Fruit fly (Drosophila melanogaster) whole organism, embryonic: ENCODE data around the gene alpha-Est9.

Experiments used
- Asciz ChIP-seq: fragments of 200-800 bp; sonication (Bioruptor generic); optimal IDR thresholded peaks from 2 replicates; lab custom pipeline; 2017; ENCODE audit warnings: missing biosample characterization, mild to moderate bottlenecking, missing genetic modification characterization, missing genetic modification reagents
- CG11723 ChIP-seq: fragments of 200-800 bp; sonication (Bioruptor generic); optimal IDR thresholded peaks from 2 replicates; lab custom pipeline; 2017; ENCODE audit warnings: missing biosample characterization, mild to moderate bottlenecking, missing genetic modification characterization
- CG12299 ChIP-seq: fragments of 200-800 bp; sonication (Bioruptor generic); optimal IDR thresholded peaks from 2 replicates; lab custom pipeline; 2018; ENCODE audit warnings: missing biosample characterization, mild to moderate bottlenecking, missing genetic modification characterization
- CG13775 ChIP-seq: fragments of 200-800 bp; sonication (Bioruptor generic); optimal IDR thresholded peaks from 3 replicates; lab custom pipeline; 2017; ENCODE audit warnings: missing biosample characterization, mild to moderate bottlenecking, missing genetic modification characterization
- CG14050 ChIP-seq: fragments of 200-800 bp; sonication (Bioruptor generic); IDR thresholded peaks from 3 replicates; pipeline ENCODE4 v1.3.6; 2022; ENCODE audit warnings: missing biosample characterization, missing genetic modification characterization
- CG15011 ChIP-seq: fragments of 200-800 bp; sonication (Bioruptor generic); optimal IDR thresholded peaks from 3 replicates; lab custom pipeline; 2018; ENCODE audit warnings: missing biosample characterization, mild to moderate bottlenecking, missing genetic modification characterization
- CG17361 ChIP-seq: fragments of 200-800 bp; sonication (Bioruptor generic); IDR thresholded peaks from 3 replicates; pipeline ENCODE4 v1.3.6; 2022; ENCODE audit warnings: missing biosample characterization, missing genetic modification characterization
- CG17385 ChIP-seq: fragments of 200-800 bp; sonication (Bioruptor generic); optimal IDR thresholded peaks from 3 replicates; lab custom pipeline; 2018; ENCODE audit warnings: missing biosample characterization, mild to moderate bottlenecking, missing genetic modification characterization
- CG18476 ChIP-seq: fragments of 200-800 bp; sonication (Bioruptor generic); optimal IDR thresholded peaks from 2 replicates; lab custom pipeline; 2016; ENCODE audit warnings: missing biosample characterization, mild to moderate bottlenecking, missing genetic modification characterization
- CG31224 ChIP-seq: fragments of 200-800 bp; sonication (Bioruptor generic); IDR thresholded peaks from 2 replicates; pipeline ENCODE4 v1.3.6; 2022; ENCODE audit warnings: missing biosample characterization, missing genetic modification characterization
- CG31441 ChIP-seq: fragments of 200-800 bp; sonication (Bioruptor generic); IDR thresholded peaks from 2 replicates; pipeline ENCODE4 v1.3.6; 2022; ENCODE audit warnings: missing biosample characterization, missing genetic modification characterization
- CG32767 ChIP-seq: fragments of 200-800 bp; sonication (Bioruptor generic); IDR thresholded peaks from 2 replicates; pipeline ENCODE4 v1.3.6; 2022; ENCODE audit warnings: missing biosample characterization, missing genetic modification characterization
- CG3281 ChIP-seq: fragments of 200-800 bp; sonication (Bioruptor generic); optimal IDR thresholded peaks from 3 replicates; lab custom pipeline; 2017; ENCODE audit warnings: missing biosample characterization, mild to moderate bottlenecking, missing genetic modification characterization
- CG3995 ChIP-seq: fragments of 200-800 bp; sonication (Bioruptor generic); optimal IDR thresholded peaks from 3 replicates; lab custom pipeline; 2016; ENCODE audit warnings: missing biosample characterization, missing genetic modification characterization
- CG4424 ChIP-seq: fragments of 200-800 bp; sonication (Bioruptor generic); optimal IDR thresholded peaks from 3 replicates; lab custom pipeline; 2016; ENCODE audit warnings: missing biosample characterization, missing genetic modification characterization
- CG6654 ChIP-seq: fragments of 200-800 bp; sonication (Bioruptor generic); optimal IDR thresholded peaks from 2 replicates; lab custom pipeline; 2017; ENCODE audit warnings: missing biosample characterization, mild to moderate bottlenecking, missing genetic modification characterization
- CG6689 ChIP-seq: fragments of 200-800 bp; sonication (Bioruptor generic); IDR thresholded peaks from 2 replicates; pipeline ENCODE4 v1.3.6; 2022; ENCODE audit warnings: missing biosample characterization, missing genetic modification characterization
- CG8281 ChIP-seq: fragments of 200-800 bp; sonication (Bioruptor generic); optimal IDR thresholded peaks from 2 replicates; lab custom pipeline; 2018; ENCODE audit warnings: missing biosample characterization, mild to moderate bottlenecking, missing genetic modification characterization, moderate library complexity
- CG9727 ChIP-seq: fragments of 200-800 bp; sonication (Bioruptor generic); optimal IDR thresholded peaks from 3 replicates; lab custom pipeline; 2017; ENCODE audit warnings: missing biosample characterization, mild to moderate bottlenecking, missing genetic modification characterization
- CG9817 ChIP-seq: fragments of 200-800 bp; sonication (Bioruptor generic); optimal IDR thresholded peaks from 2 replicates; lab custom pipeline; 2018; ENCODE audit warnings: missing biosample characterization, mild to moderate bottlenecking, missing genetic modification characterization, moderate library complexity
- CoRest ChIP-seq: fragments of 200-800 bp; sonication (Bioruptor generic); optimal IDR thresholded peaks from 3 replicates; lab custom pipeline; 2018; ENCODE audit warnings: missing biosample characterization, mild to moderate bottlenecking, missing genetic modification characterization, moderate library complexity
- CrebB ChIP-seq: fragments of 200-800 bp; sonication (Bioruptor generic); optimal IDR thresholded peaks from 3 replicates; lab custom pipeline; 2018; ENCODE audit warnings: missing biosample characterization, mild to moderate bottlenecking, missing genetic modification characterization
- Drgx ChIP-seq: fragments of 200-800 bp; sonication (Bioruptor generic); IDR thresholded peaks from 2 replicates; pipeline ENCODE4 v1.3.6; 2022; ENCODE audit warnings: missing biosample characterization, missing genetic modification characterization
- Hr3 ChIP-seq: fragments of 200-800 bp; sonication (Bioruptor generic); optimal IDR thresholded peaks from 3 replicates; lab custom pipeline; 2016; ENCODE audit warnings: missing biosample characterization, missing genetic modification characterization
- Med ChIP-seq: fragments of 200-800 bp; sonication (Bioruptor generic); peaks from one replicate; lab custom pipeline; 2016; ENCODE audit warnings: missing biosample characterization, missing genetic modification characterization, mild to moderate bottlenecking, inconsistent platforms, moderate library complexity
- NfI ChIP-seq: fragments of 200-800 bp; sonication (Bioruptor generic); optimal IDR thresholded peaks from 3 replicates; lab custom pipeline; 2018; ENCODE audit warnings: missing biosample characterization, mild to moderate bottlenecking, missing genetic modification characterization, moderate library complexity
- Pdp1 ChIP-seq, 2 experiments: fragments of 200-800 bp; sonication (Bioruptor generic); optimal IDR thresholded peaks; 3 replicates each; lab custom pipeline; 2016; ENCODE audit warnings: missing biosample characterization in 2 of 2, missing genetic modification characterization in 2 of 2, mild to moderate bottlenecking in 1 of 2, moderate library complexity in 1 of 2
- Rfx ChIP-seq: fragments of 200-800 bp; sonication (Bioruptor generic); IDR thresholded peaks from 2 replicates; pipeline ENCODE4 v1.3.6; 2022; ENCODE audit warnings: missing biosample characterization, missing genetic modification characterization
- Six4 ChIP-seq: fragments of 200-800 bp; sonication (Bioruptor generic); optimal IDR thresholded peaks from 2 replicates; lab custom pipeline; 2016; ENCODE audit warnings: missing biosample characterization, missing genetic modification characterization
- Sox100B ChIP-seq: fragments of 200-800 bp; sonication (Bioruptor generic); optimal IDR thresholded peaks from 3 replicates; lab custom pipeline; 2018; ENCODE audit warnings: missing biosample characterization, mild to moderate bottlenecking, missing genetic modification characterization
- bowl ChIP-seq: fragments of 200-800 bp; sonication (Bioruptor generic); IDR thresholded peaks from 2 replicates; pipeline ENCODE4 v1.3.6; 2022; ENCODE audit warnings: missing biosample characterization, missing genetic modification characterization
- bsh ChIP-seq, 2 experiments: fragments of 200-800 bp; sonication (Bioruptor generic); optimal IDR thresholded peaks; 2 replicates each; lab custom pipeline; 2017 to 2018; ENCODE audit warnings: mild to moderate bottlenecking in 2 of 2, missing biosample characterization in 2 of 2, missing genetic modification characterization in 2 of 2, moderate library complexity in 1 of 2
- corto ChIP-seq: fragments of 200-800 bp; sonication (Bioruptor generic); optimal IDR thresholded peaks from 2 replicates; lab custom pipeline; 2016; ENCODE audit warnings: missing biosample characterization, mild to moderate bottlenecking, missing genetic modification characterization, moderate library complexity
- croc ChIP-seq: fragments of 200-800 bp; sonication (Bioruptor generic); conservative IDR thresholded peaks from 3 replicates; pipeline ENCODE4 v1.3.6; 2022; ENCODE audit warnings: missing biosample characterization, missing genetic modification characterization
- cwo ChIP-seq: fragments of 200-800 bp; sonication (Bioruptor generic); optimal IDR thresholded peaks from 3 replicates; lab custom pipeline; 2017; ENCODE audit warnings: missing biosample characterization, missing genetic modification characterization, mild to moderate bottlenecking, moderate library complexity, missing genetic modification reagents
- gce ChIP-seq: fragments of 200-800 bp; sonication (Bioruptor generic); IDR thresholded peaks from 3 replicates; pipeline ENCODE4 v1.3.6; 2022; ENCODE audit warnings: missing biosample characterization, missing genetic modification characterization
- grau ChIP-seq: fragments of 200-800 bp; optimal IDR thresholded peaks from 3 replicates; lab custom pipeline; 2019; ENCODE audit warnings: missing biosample characterization, mild to moderate bottlenecking, missing genetic modification characterization, moderate library complexity
- inv ChIP-seq: fragments of 200-800 bp; sonication (Bioruptor generic); IDR thresholded peaks from 2 replicates; pipeline ENCODE4 v1.3.6; 2022; ENCODE audit warnings: missing biosample characterization, missing genetic modification characterization; ENCODE audit not compliant: partially characterized antibody
- lmd ChIP-seq: fragments of 200-800 bp; sonication (Bioruptor generic); IDR thresholded peaks from 2 replicates; pipeline ENCODE4 v1.3.6; 2022; ENCODE audit warnings: missing biosample characterization, missing genetic modification characterization
- nom ChIP-seq: fragments of 200-800 bp; sonication (Bioruptor generic); optimal IDR thresholded peaks from 2 replicates; lab custom pipeline; 2017; ENCODE audit warnings: missing biosample characterization, missing genetic modification characterization, mild to moderate bottlenecking, moderate library complexity, missing genetic modification reagents
- ranshi ChIP-seq: fragments of 200-800 bp; sonication (Bioruptor generic); IDR thresholded peaks from 2 replicates; pipeline ENCODE4 v1.3.6; 2022; ENCODE audit warnings: missing biosample characterization, missing genetic modification characterization
- salm ChIP-seq: fragments of 200-800 bp; sonication (Bioruptor generic); optimal IDR thresholded peaks from 2 replicates; lab custom pipeline; 2018; ENCODE audit warnings: missing biosample characterization, mild to moderate bottlenecking, missing genetic modification characterization
- scrt ChIP-seq: fragments of 200-800 bp; sonication (Bioruptor generic); optimal IDR thresholded peaks from 2 replicates; lab custom pipeline; 2018; ENCODE audit warnings: missing biosample characterization, mild to moderate bottlenecking, missing genetic modification characterization, moderate library complexity
- sisA ChIP-seq: fragments of 200-800 bp; sonication (Bioruptor generic); IDR thresholded peaks from 2 replicates; pipeline ENCODE4 v1.3.6; 2022; ENCODE audit warnings: missing biosample characterization, missing genetic modification characterization
- ssp ChIP-seq: fragments of 200-800 bp; sonication (Bioruptor generic); IDR thresholded peaks from 2 replicates; pipeline ENCODE4 v1.3.6; 2022; ENCODE audit warnings: missing biosample characterization, missing genetic modification characterization
- tin ChIP-seq: fragments of 200-800 bp; sonication (Bioruptor generic); optimal IDR thresholded peaks from 3 replicates; lab custom pipeline; 2016; ENCODE audit warnings: missing biosample characterization, missing genetic modification characterization
- tio ChIP-seq: fragments of 200-800 bp; sonication (Bioruptor generic); optimal IDR thresholded peaks from 2 replicates; lab custom pipeline; 2017; ENCODE audit warnings: missing biosample characterization, missing genetic modification characterization, inconsistent platforms
- ttk ChIP-seq: fragments of 200-800 bp; sonication (Bioruptor generic); IDR thresholded peaks from 2 replicates; pipeline ENCODE4 v2.1.2; 2022; ENCODE audit warnings: missing biosample characterization, missing genetic modification characterization
- unpg ChIP-seq: fragments of 200-800 bp; sonication (Bioruptor generic); optimal IDR thresholded peaks from 3 replicates; lab custom pipeline; 2018; ENCODE audit warnings: missing biosample characterization, mild to moderate bottlenecking, missing genetic modification characterization, moderate library complexity

Gene alpha-Est9

dm6 chr3R:7490884-7491283, 14.0 kb downstream of the alpha-Est9 start (continued):
- TF ChIP-seq tin (peak; percentile 16), lmd (GFP tag; lab: Robert Waterston, UW) (peak; percentile 36; the same call in 1 of the 2 replicates), CG14050 (peak; percentile 31; the same call in 2 of the 3 replicates), bowl (GFP tag; lab: Robert Waterston, UW) (no peak), Asciz (GFP tag; lab: Kevin White, UChicago) (peak; percentile 75), CG32767 (GFP tag; lab: Robert Waterston, UW) (no peak), gce (GFP tag; lab: Robert Waterston, UW) (0 out of 3 replicates have a peak, but pooled peaks have one; percentile 10), Sox100B (GFP tag; lab: Kevin White, UChicago) (peak; percentile 89), unpg (GFP tag; lab: Kevin White, UChicago) (peak; percentile 65), Pdp1 (GFP tag; optimal IDR thresholded peaks at IDR 0.05; lab: Kevin White, UChicago) (no peak), CoRest (tag; lab: Kevin White, UChicago) (peak; percentile 78), CG17361 (peak; percentile 91), CG4424 (GFP tag; lab: Kevin White, UChicago) (peak; percentile 67), sisA (GFP tag; lab: Robert Waterston, UW) (peak; percentile 45), Six4 (GFP tag; lab: Kevin White, UChicago) (peak; percentile 47), CG3281 (GFP tag; lab: Kevin White, UChicago) (peak; percentile 21), grau (peak; percentile 66), NfI (GFP tag; lab: Kevin White, UChicago) (peak; percentile 22), salm (peak; percentile 27), CG31441 (GFP tag; lab: Robert Waterston, UW) (peak; percentile 89), Rfx (peak; percentile 17; the same call in 1 of the 2 replicates), nom (GFP tag; lab: Kevin White, UChicago) (no peak), CG12299 (tag; lab: Kevin White, UChicago) (no peak), CG17385 (GFP tag; lab: Kevin White, UChicago) (peak; percentile 56), CrebB (tag; lab: Kevin White, UChicago) (no peak), CG15011 (GFP tag; lab: Kevin White, UChicago) (peak; percentile 1), CG9727 (peak; percentile 39), ttk (GFP tag; lab: Robert Waterston, UW) (peak; percentile 74), CG3995 (no peak), cwo (peak; percentile 3), CG6654 (GFP tag; lab: Kevin White, UChicago) (peak; percentile 27), bsh (GFP tag; optimal IDR thresholded peaks at IDR 0.05; lab: Kevin White, UChicago) (no peak), CG31224 (GFP tag; lab: Robert Waterston, UW) (no peak), ssp (GFP tag; lab: Robert Waterston, UW) (peak; percentile 39; the same call in 1 of the 2 replicates), Drgx (GFP tag; lab: Robert Waterston, UW) (peak; percentile 51), Hr3 (GFP tag; lab: Kevin White, UChicago) (peak; percentile 44), ranshi (GFP tag; lab: Robert Waterston, UW) (peak; percentile 40; the same call in 1 of the 2 replicates), tio (GFP tag; lab: Kevin White, UChicago) (peak; percentile 54), corto (GFP tag; lab: Kevin White, UChicago) (peak; percentile 30), CG8281 (peak; percentile 18), inv (no peak), scrt (GFP tag; lab: Kevin White, UChicago) (peak; percentile 13), CG18476 (GFP tag; lab: Kevin White, UChicago) (peak; percentile 5), croc (GFP tag; lab: Robert Waterston, UW) (peak; percentile 16; the same call in 1 of the 3 replicates), CG6689 (GFP tag; lab: Robert Waterston, UW) (peak; percentile 45; the same call in 1 of the 2 replicates), CG13775 (GFP tag; lab: Kevin White, UChicago) (peak; percentile 53), CG9817 (peak; percentile 24), Med (GFP tag; lab: Kevin White, UChicago) (peak; percentile 24), CG11723 (GFP tag; lab: Kevin White, UChicago) (peak; percentile 29)
